Worm (Caenorhabditis elegans): ENCODE results near the gene npa-1.
A peak's percentile ranks its signal among the peaks of the same experiment; 100 is the strongest.

Gene npa-1

DNA sequence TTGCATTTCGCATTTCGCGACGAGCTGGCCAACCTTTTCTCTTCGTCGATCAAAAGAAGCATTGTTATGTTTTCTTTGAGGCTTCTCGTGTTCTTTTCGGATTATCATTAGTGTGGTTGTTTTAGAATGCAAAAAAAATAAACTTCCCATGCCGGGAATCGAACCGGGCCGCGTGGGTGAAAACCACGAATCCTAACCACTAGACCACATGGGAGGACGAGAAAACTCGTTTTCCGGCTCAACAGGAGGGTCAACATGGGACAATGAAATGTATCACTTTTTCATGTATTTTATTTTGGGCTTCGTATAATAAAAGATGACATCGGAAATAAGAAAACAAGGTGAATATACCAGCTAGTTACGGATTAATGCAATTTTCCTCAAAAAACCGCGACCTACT, 6.0 kb upstream of the npa-1 start:
- TF ChIP-seq npax-4 (tag; optimal IDR thresholded peaks at IDR 0.05): no peak
- no peak for TF ChIP-seq hlh-8 (tag; optimal IDR thresholded peaks at IDR 0.05)
- no peak for TF ChIP-seq syd-9 (tag; optimal IDR thresholded peaks at IDR 0.05)
- TF ChIP-seq ztf-16 (tag; optimal IDR thresholded peaks at IDR 0.05): no peak
- no peak for TF ChIP-seq unc-42 (tag; optimal IDR thresholded peaks at IDR 0.05)
- TF ChIP-seq sdc-2 (tag; optimal IDR thresholded peaks at IDR 0.05): no peak
- no peak for TF ChIP-seq fkh-6 (tag; optimal IDR thresholded peaks at IDR 0.05)
- no peak for TF ChIP-seq mec-3 (tag; optimal IDR thresholded peaks at IDR 0.05; ENCODE audit: borderline replicate concordance)
- TF ChIP-seq hlh-13 (GFP tag; optimal IDR thresholded peaks at IDR 0.05): no peak
- no peak for TF ChIP-seq unc-55 (GFP tag; optimal IDR thresholded peaks at IDR 0.05)
- no peak for TF ChIP-seq pag-3 (tag; optimal IDR thresholded peaks at IDR 0.05; ENCODE audit: borderline replicate concordance)
- TF ChIP-seq pros-1 (tag; optimal IDR thresholded peaks at IDR 0.05): no peak
- no peak for TF ChIP-seq ceh-14 (tag; optimal IDR thresholded peaks at IDR 0.05)
- no peak for TF ChIP-seq K09A11.1 (tag; optimal IDR thresholded peaks at IDR 0.05; ENCODE audit: insufficient read depth)
- TF ChIP-seq ceh-19 (GFP tag; optimal IDR thresholded peaks at IDR 0.05): no peak
- TF ChIP-seq che-1 (tag; optimal IDR thresholded peaks at IDR 0.05): no peak
- TF ChIP-seq unc-86 (tag; optimal IDR thresholded peaks at IDR 0.05): no peak
- TF ChIP-seq madf-2 (tag; optimal IDR thresholded peaks at IDR 0.05): no peak
- no peak for TF ChIP-seq ceh-22 (tag; optimal IDR thresholded peaks at IDR 0.05)
- TF ChIP-seq rnt-1 (tag; optimal IDR thresholded peaks at IDR 0.05): no peak

DNA sequence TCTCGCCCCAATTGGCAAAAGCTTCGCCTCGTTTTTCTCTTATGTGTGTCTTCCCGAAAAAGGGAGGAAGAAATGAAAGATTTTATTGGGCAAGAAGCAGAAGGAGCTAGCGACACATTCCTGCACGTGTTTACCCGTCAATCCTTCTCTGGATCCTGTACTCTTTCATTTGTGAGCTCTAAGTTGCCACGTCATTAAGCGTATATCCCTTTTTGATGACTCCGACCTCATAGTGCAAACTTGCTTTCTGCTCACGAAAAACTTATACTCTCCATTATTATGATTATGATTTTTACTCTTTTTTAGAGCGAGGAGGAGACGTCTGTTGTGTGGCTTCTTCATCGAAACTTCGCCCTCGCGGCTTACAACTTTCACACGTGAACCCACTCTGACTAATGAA, 3.3 kb upstream of the npa-1 start, which contains the start of gene F27B10.1:
F27B10.1 (plus strand) TSS at position 301 of the 400 bp plus-strand sequence.
- TF ChIP-seq ceh-9 (tag; optimal IDR thresholded peaks at IDR 0.05) (no peak), elt-4 (tag; optimal IDR thresholded peaks at IDR 0.05) (no peak), ceh-31 (tag; optimal IDR thresholded peaks at IDR 0.05) (no peak), ahr-1 (tag; optimal IDR thresholded peaks at IDR 0.05) (no peak), ceh-19 (GFP tag; optimal IDR thresholded peaks at IDR 0.05) (no peak), ttx-3 (tag; optimal IDR thresholded peaks at IDR 0.05) (no peak), hlh-6 (tag; optimal IDR thresholded peaks at IDR 0.05) (no peak), che-1 (tag; optimal IDR thresholded peaks at IDR 0.05) (no peak), Y22D7AL.16 (tag; optimal IDR thresholded peaks at IDR 0.05) (no peak), tbx-2 (tag; optimal IDR thresholded peaks at IDR 0.05) (no peak), ama-1 (optimal IDR thresholded peaks at IDR 0.05) (no peak), nfya-1 (tag; optimal IDR thresholded peaks at IDR 0.05) (no peak), C08G9.2 (tag; optimal IDR thresholded peaks at IDR 0.05) (no peak), odd-2 (tag; optimal IDR thresholded peaks at IDR 0.05) (no peak)

DNA sequence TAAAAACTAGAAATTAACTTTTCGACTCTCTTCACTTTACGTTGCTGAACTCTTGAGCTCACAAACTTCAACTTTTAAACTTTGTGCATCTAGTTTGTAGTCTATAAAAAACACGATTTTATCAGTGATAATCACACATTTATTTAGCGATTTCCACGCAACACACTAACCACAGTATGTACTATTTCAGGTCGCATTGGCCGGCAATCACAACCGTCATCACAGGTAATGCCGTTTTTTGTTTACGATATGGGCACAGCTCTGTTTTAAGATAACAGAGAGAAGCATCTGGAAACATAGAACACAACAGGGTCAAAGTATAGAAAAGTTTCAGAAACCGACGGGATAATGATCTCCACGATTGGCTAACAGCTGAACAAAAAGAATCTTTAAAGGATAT, 574 bp downstream of the npa-1 start:
- peak; percentile 7 for TF ChIP-seq elt-2 (tag; optimal IDR thresholded peaks at IDR 0.05)
- TF ChIP-seq K09A11.1 (tag; optimal IDR thresholded peaks at IDR 0.05; ENCODE audit: insufficient read depth): no peak
- TF ChIP-seq pax-1 (tag; optimal IDR thresholded peaks at IDR 0.05): no peak

DNA sequence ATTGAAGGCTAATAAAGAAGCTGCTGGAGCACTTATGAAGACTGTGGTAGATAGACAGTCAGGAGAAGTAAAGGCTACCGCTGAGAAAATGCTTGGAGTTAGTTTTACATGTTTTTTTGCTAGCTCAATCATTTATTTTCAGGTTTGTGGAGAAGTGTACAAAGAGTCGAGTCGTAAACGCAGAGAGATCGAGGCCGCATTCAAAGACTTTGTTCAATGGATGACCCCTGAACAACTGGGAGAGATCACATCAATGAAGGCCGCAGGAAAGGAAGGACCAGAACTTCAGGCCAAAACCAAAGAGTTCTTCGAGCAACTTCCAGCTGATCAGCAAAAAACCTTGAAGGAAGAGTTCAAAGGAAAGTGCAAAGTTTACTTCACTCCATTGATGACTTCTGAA, 3.2 kb downstream of the npa-1 start:
- TF ChIP-seq K02D7.2 (tag; optimal IDR thresholded peaks at IDR 0.05) (no peak), nhr-11 (tag; optimal IDR thresholded peaks at IDR 0.05) (no peak), ceh-14 (tag; optimal IDR thresholded peaks at IDR 0.05) (no peak), hlh-6 (tag; optimal IDR thresholded peaks at IDR 0.05) (no peak), sdc-2 (tag; optimal IDR thresholded peaks at IDR 0.05) (no peak), sox-4 (tag; optimal IDR thresholded peaks at IDR 0.05) (no peak)

DNA sequence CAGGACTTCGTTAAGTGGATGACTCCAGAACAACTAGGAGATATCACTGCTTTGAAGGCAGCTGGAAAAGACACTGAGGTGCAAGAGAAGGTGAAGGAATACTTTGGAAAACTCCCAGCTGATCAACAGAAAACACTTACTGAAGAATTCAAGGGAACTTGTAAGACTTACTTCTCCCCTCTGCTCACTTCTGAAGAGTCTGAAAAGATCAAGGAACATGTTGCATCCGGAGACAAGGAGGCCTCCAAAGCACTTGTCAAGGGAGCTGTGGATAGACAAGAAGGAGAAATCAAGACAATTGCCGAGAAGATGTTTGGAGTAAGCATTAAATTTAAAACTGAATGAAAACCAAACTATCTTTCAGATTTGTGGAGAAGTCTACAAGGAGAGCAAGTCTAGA, 3.8 kb downstream of the npa-1 start:
- TF ChIP-seq C38D4.7 (GFP tag; optimal IDR thresholded peaks at IDR 0.05) (no peak), tbx-2 (tag; optimal IDR thresholded peaks at IDR 0.05) (no peak), lin-11 (tag; optimal IDR thresholded peaks at IDR 0.05) (no peak), ceh-6 (GFP tag; optimal IDR thresholded peaks at IDR 0.05) (no peak), fkh-6 (tag; optimal IDR thresholded peaks at IDR 0.05) (no peak), pqm-1 (tag; optimal IDR thresholded peaks at IDR 0.05) (no peak), ceh-45 (GFP tag; IDR thresholded peaks at IDR 0.05) (no peak), ceh-34 (tag; optimal IDR thresholded peaks at IDR 0.05) (no peak), dve-1 (tag; optimal IDR thresholded peaks at IDR 0.05) (no peak), eyg-1 (tag; optimal IDR thresholded peaks at IDR 0.05) (no peak), mec-3 (tag; optimal IDR thresholded peaks at IDR 0.05; ENCODE audit: borderline replicate concordance) (no peak), nhr-232 (tag; optimal IDR thresholded peaks at IDR 0.05) (no peak), dmd-4 (tag; optimal IDR thresholded peaks at IDR 0.05; ENCODE audit: borderline replicate concordance) (no peak), pha-2 (tag; optimal IDR thresholded peaks at IDR 0.05) (no peak)
